Worm (Caenorhabditis elegans) whole organism, L2 larva: ENCODE results near the gene etr-1.

Source experiments
- lin-39 ChIP-seq: fragments of 150-350 bp; optimal IDR thresholded peaks from 2 replicates; lab custom pipeline; 2014; ENCODE audit warnings: missing biosample characterization, missing genetic modification reagents, missing genetic modification characterization
- nhr-12 ChIP-seq: fragments of 150-350 bp; optimal IDR thresholded peaks from 2 replicates; lab custom pipeline; 2014; ENCODE audit warnings: missing biosample characterization, missing genetic modification characterization
- snpc-4 ChIP-seq: fragments of 150-350 bp; optimal IDR thresholded peaks from 2 replicates; lab custom pipeline; 2014; ENCODE audit warnings: missing biosample characterization, missing genetic modification characterization
- unc-62 ChIP-seq: fragments of 150-350 bp; optimal IDR thresholded peaks from 2 replicates; lab custom pipeline; 2014; ENCODE audit warnings: missing biosample characterization, missing genetic modification reagents, missing genetic modification characterization
- ztf-4 ChIP-seq: fragments of 150-350 bp; optimal IDR thresholded peaks from 2 replicates; lab custom pipeline; 2014; ENCODE audit warnings: missing biosample characterization, missing genetic modification characterization

DNA sequence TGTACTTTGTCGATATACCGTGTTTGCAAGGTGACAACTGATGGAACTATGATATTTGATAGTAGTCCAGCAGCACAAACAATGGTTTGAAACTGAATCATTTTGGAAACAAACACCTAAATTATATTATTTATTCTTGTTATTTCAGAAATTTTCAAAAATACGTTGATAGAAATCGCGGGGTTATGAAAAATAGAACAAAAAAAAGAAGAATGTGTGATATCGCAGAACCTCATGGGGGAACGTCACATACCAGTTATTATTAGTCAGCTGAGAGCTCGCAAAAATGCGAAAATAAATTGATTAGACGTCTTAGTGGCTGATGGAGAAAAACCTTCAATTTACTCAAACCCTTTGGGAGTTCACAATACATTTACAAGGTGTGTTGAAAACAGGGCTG, 26.8 kb downstream of the etr-1 start, which contains the start of gene T01D1.5:
- TF ChIP-seq nhr-12 (no peak), snpc-4 (tag; lab: Kevin White, UChicago) (no peak), unc-62 (no peak), lin-39 (tag; lab: Kevin White, UChicago) (no peak), ztf-4 (tag; lab: Kevin White, UChicago) (no peak)
